Worm (Caenorhabditis elegans): Measurements from ENCODE around the gene ugt-19.

ce11 chrIV:6093477-6094314 is 13.9 kb upstream of the ugt-19 start, which contains the start of gene cpi-1:
- no peak for TF ChIP-seq him-1 (tag; optimal IDR thresholded peaks at IDR 0.05)
- TF ChIP-seq W03F9.2 (tag; optimal IDR thresholded peaks at IDR 0.05) = no peak
- TF ChIP-seq dao-5 (tag; optimal IDR thresholded peaks at IDR 0.05) = no peak

Measured in whole organism, L4/young adult.